Fruit fly (Drosophila melanogaster) whole organism: Measurements from ENCODE around the gene CG9372.

Experiments used
- CG8478 ChIP-seq: fragments of >200 bp; optimal IDR thresholded peaks from 2 replicates; lab custom pipeline; 2018; ENCODE audit warnings: inconsistent platforms
- Dll ChIP-seq: fragments of >200 bp; optimal IDR thresholded peaks from 2 replicates; lab custom pipeline; 2017
- EcR ChIP-seq, 2 experiments: fragments of >200 bp; optimal IDR thresholded peaks; 2 replicates each; lab custom pipeline; 2017; ENCODE audit warnings: missing biosample characterization in 2 of 2, missing genetic modification characterization in 2 of 2, missing genetic modification reagents in 2 of 2
- pan ChIP-seq: fragments of >200 bp; optimal IDR thresholded peaks from 2 replicates; lab custom pipeline; 2017
- psq ChIP-seq: fragments of >200 bp; optimal IDR thresholded peaks from 2 replicates; lab custom pipeline; 2017
- usp ChIP-seq: fragments of >200 bp; optimal IDR thresholded peaks from 2 replicates; lab custom pipeline; 2017; ENCODE audit warnings: missing biosample characterization, missing genetic modification characterization, mixed read lengths

CG9372 gene

dm6 chr3L:19564905-19565700 lies 40.9 kb upstream of the CG9372 start:
- TF ChIP-seq pan (lab: Kevin White, UChicago) = no peak
- TF ChIP-seq EcR (GFP tag; optimal IDR thresholded peaks at IDR 0.05; lab: Kevin White, UChicago) = no peak
- no peak for TF ChIP-seq psq (lab: Kevin White, UChicago)
- no peak for TF ChIP-seq Dll (lab: Kevin White, UChicago)
- TF ChIP-seq CG8478 (lab: Kevin White, UChicago) = no peak
- no peak for TF ChIP-seq usp (GFP tag; lab: Kevin White, UChicago)

dm6 chr3L:19566127-19566526 lies 39.9 kb upstream of the CG9372 start:
- TF ChIP-seq usp (GFP tag; lab: Kevin White, UChicago) = no peak

dm6 chr3L:19568999-19569398 lies 37.0 kb upstream of the CG9372 start:
- TF ChIP-seq psq (lab: Kevin White, UChicago) = no peak
- no peak for TF ChIP-seq pan (lab: Kevin White, UChicago)
- no peak for TF ChIP-seq EcR (GFP tag; optimal IDR thresholded peaks at IDR 0.05; lab: Kevin White, UChicago)
- no peak for TF ChIP-seq Dll (lab: Kevin White, UChicago)
- no peak for TF ChIP-seq usp (GFP tag; lab: Kevin White, UChicago)
- no peak for TF ChIP-seq CG8478 (lab: Kevin White, UChicago)

- TF ChIP-seq pan (lab: Kevin White, UChicago) = no peak
- no peak for TF ChIP-seq usp (GFP tag; lab: Kevin White, UChicago)
- TF ChIP-seq Dll (lab: Kevin White, UChicago) = no peak
Measured at dm6 chr3L:19569407-19569806, 36.6 kb upstream of the CG9372 start.

dm6 chr3L:19574452-19574851 lies 31.6 kb upstream of the CG9372 start:
- TF ChIP-seq EcR (GFP tag; optimal IDR thresholded peaks at IDR 0.05; lab: Kevin White, UChicago) = no peak
- TF ChIP-seq Dll (lab: Kevin White, UChicago) = no peak
- no peak for TF ChIP-seq pan (lab: Kevin White, UChicago)

- TF ChIP-seq psq (lab: Kevin White, UChicago) (no peak), pan (lab: Kevin White, UChicago) (no peak), usp (GFP tag; lab: Kevin White, UChicago) (no peak), Dll (lab: Kevin White, UChicago) (no peak), EcR (GFP tag; optimal IDR thresholded peaks at IDR 0.05; lab: Kevin White, UChicago) (no peak), CG8478 (lab: Kevin White, UChicago) (no peak)
Measured at dm6 chr3L:19575650-19576049, 30.4 kb upstream of the CG9372 start.

dm6 chr3L:19579346-19579745 lies 26.7 kb upstream of the CG9372 start:
- TF ChIP-seq psq (lab: Kevin White, UChicago) = no peak
- TF ChIP-seq EcR (GFP tag; optimal IDR thresholded peaks at IDR 0.05; lab: Kevin White, UChicago) = no peak
- no peak for TF ChIP-seq Dll (lab: Kevin White, UChicago)
- TF ChIP-seq pan (lab: Kevin White, UChicago) = no peak
- TF ChIP-seq CG8478 (lab: Kevin White, UChicago) = no peak
- no peak for TF ChIP-seq usp (GFP tag; lab: Kevin White, UChicago)

dm6 chr3L:19580709-19581227 lies 25.2 kb upstream of the CG9372 start:
- TF ChIP-seq EcR (GFP tag; optimal IDR thresholded peaks at IDR 0.05; lab: Kevin White, UChicago) (no peak), psq (lab: Kevin White, UChicago) (no peak), CG8478 (lab: Kevin White, UChicago) (no peak), Dll (lab: Kevin White, UChicago) (no peak), usp (GFP tag; lab: Kevin White, UChicago) (no peak), pan (lab: Kevin White, UChicago) (no peak)

- TF ChIP-seq EcR (GFP tag; optimal IDR thresholded peaks at IDR 0.05; lab: Kevin White, UChicago) (no peak), Dll (lab: Kevin White, UChicago) (no peak), pan (lab: Kevin White, UChicago) (no peak), CG8478 (lab: Kevin White, UChicago) (no peak), usp (GFP tag; lab: Kevin White, UChicago) (no peak), psq (lab: Kevin White, UChicago) (no peak)
Measured at dm6 chr3L:19584369-19584915, 21.6 kb upstream of the CG9372 start, which contains the start of gene Shal. Shal (minus strand) TSS chr3L:19584568.

dm6 chr3L:19585979-19586378 lies 20.0 kb upstream of the CG9372 start, which contains the start of the genes CG9231 and CG9330:
CG9231 (minus strand) TSS chr3L:19586003.
CG9330 (plus strand) TSS chr3L:19586253.
- TF ChIP-seq psq (lab: Kevin White, UChicago) (no peak), pan (lab: Kevin White, UChicago) (no peak), usp (GFP tag; lab: Kevin White, UChicago) (no peak), Dll (lab: Kevin White, UChicago) (no peak), EcR (GFP tag; optimal IDR thresholded peaks at IDR 0.05; lab: Kevin White, UChicago) (no peak), CG8478 (lab: Kevin White, UChicago) (no peak)

- TF ChIP-seq CG8478 (lab: Kevin White, UChicago) (no peak), Dll (lab: Kevin White, UChicago) (no peak), psq (lab: Kevin White, UChicago) (no peak), usp (GFP tag; lab: Kevin White, UChicago) (no peak), pan (lab: Kevin White, UChicago) (no peak)
Measured at dm6 chr3L:19590422-19590821, 15.6 kb upstream of the CG9372 start, which contains the start of gene CG14100. CG14100 (minus strand) TSS chr3L:19590524.
